Fruit fly (Drosophila melanogaster): ENCODE data around the gene CG43923.
"Not testable (repeated sequence)": the region's sequence is repeated elsewhere in the genome, so short reads cannot be mapped to it uniquely, and the experiment has no call there.

DNA sequence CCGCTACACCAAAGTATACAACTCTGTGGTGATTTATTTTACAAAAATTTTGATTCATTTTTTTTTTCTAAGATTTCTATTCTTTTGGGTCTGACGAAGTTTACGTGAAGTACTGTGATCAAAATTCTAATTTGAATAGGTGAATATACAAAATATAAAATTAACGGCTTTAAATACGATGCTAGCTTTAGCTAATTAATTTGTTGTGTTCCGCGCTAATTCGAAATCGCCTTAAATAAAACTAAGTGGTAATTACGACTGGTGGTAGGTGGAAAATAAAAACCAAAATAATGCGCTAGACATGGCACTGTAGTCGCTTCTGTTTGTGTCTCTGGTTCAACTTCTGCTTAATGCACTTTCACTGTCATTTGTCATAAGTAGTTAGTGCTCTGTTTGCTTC is at the start of gene CG43923:
- TF ChIP-seq usp (GFP tag; optimal IDR thresholded peaks at IDR 0.05); brk (GFP tag; optimal IDR thresholded peaks at IDR 0.05); CrebA (GFP tag; optimal IDR thresholded peaks at IDR 0.05; ENCODE audit: borderline replicate concordance); fru (GFP tag; optimal IDR thresholded peaks at IDR 0.05); HLH106 (tag; optimal IDR thresholded peaks at IDR 0.05); CG32264 (GFP tag; optimal IDR thresholded peaks at IDR 0.05); GATAd (GFP tag; optimal IDR thresholded peaks at IDR 0.05); Sp1 (GFP tag; optimal IDR thresholded peaks at IDR 0.05); jim (GFP tag; optimal IDR thresholded peaks at IDR 0.05); Myc (optimal IDR thresholded peaks at IDR 0.05); psq (GFP tag; optimal IDR thresholded peaks at IDR 0.05); dmrt93B (GFP tag; optimal IDR thresholded peaks at IDR 0.05): not testable (repeated sequence)

All from whole organism, wandering third instar larva.